Fruit fly (Drosophila melanogaster): ENCODE measurements around the gene vkg.

The vkg gene

DNA sequence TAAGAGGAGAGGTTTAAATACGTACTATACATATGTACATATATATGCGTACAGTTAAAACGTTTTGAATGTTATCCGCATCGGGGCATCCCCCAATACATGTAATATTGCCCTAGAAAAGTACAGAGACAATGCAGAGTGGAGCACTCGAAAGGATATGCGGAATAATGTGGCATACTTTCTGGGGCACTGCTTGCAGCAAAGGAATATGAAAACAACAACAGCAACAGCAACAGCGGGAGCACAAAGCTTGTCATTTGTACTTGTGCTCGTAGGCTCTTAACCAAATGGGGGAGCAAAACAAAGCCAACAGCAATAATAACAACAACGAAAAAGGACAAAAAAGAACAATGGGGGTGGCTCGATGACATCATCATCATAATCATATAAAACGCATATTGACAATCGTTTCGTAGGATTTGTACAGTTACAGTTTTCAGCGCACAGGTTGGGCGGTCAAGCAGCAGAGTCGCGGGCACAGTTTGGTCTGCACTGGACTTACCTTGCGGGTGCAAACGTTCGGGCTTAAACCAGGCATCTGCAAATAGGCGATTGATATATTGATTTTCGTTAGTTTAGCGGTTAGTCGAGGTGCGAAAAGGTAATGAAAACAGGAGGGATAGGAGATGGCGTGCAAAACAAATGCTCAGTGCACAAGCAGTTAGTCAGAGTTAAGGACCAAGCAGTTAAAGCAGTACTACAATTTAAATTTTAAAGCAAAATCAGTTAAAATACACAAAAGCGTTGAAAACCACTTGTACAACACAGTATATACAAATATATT lies 24.1 kb downstream of the vkg start:
- no peak for TF ChIP-seq psq (GFP tag; optimal IDR thresholded peaks at IDR 0.05)
- no peak for TF ChIP-seq dsf (GFP tag; optimal IDR thresholded peaks at IDR 0.05; ENCODE audit: borderline replicate concordance)
- TF ChIP-seq GATAd (GFP tag; optimal IDR thresholded peaks at IDR 0.05), result no peak
- TF ChIP-seq N (GFP tag; optimal IDR thresholded peaks at IDR 0.05), result peak; percentile 55
- no peak for TF ChIP-seq rgr (GFP tag; optimal IDR thresholded peaks at IDR 0.05)
- no peak for TF ChIP-seq Hr83 (GFP tag; optimal IDR thresholded peaks at IDR 0.05; ENCODE audit: poor library complexity, severe bottlenecking)
- TF ChIP-seq Myc (optimal IDR thresholded peaks at IDR 0.05), result peak; percentile 29
- TF ChIP-seq tai (GFP tag; optimal IDR thresholded peaks at IDR 0.05), result no peak
- TF ChIP-seq usp (GFP tag; optimal IDR thresholded peaks at IDR 0.05), result no peak
- no peak for TF ChIP-seq Sp1 (GFP tag; optimal IDR thresholded peaks at IDR 0.05)

DNA sequence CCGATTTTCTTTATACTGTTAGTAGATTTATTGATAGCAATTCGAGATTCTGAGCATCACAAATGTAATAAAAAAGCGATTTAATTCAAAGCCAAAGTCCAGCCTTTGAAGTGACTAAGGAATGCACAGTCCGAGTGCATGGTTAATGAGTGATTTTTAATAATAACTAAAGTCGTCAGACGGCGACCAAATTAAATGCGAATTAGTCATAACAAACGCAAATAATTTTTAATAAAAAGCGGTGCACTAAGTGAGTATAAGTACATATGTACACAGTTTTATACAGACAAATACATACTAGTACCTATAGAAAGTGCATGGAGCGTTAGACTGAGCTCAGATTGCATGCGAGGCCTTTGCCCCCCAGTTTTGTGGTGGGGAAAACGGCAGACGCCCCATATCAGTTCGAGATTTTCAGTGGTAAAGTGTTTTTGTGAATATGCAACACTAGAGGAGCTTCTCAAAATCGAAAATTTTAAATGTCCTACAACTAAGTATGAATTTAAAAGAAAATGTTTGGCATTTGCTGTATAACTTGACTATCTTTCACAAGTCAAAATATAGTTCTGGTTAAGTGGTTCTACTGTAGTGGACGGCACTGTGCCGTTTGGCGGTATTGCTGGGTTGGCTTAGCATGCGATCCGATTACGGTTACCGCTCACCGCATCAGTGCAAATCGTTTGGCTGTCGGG lies 25.1 kb downstream of the vkg start:
- TF ChIP-seq Mio (GFP tag; optimal IDR thresholded peaks at IDR 0.05) (no peak), CrebA (GFP tag; optimal IDR thresholded peaks at IDR 0.05; ENCODE audit: borderline replicate concordance) (no peak), rgr (GFP tag; optimal IDR thresholded peaks at IDR 0.05) (peak; percentile 73), brk (GFP tag; optimal IDR thresholded peaks at IDR 0.05) (no peak), br (GFP tag; optimal IDR thresholded peaks at IDR 0.05) (peak; percentile 62), ey (GFP tag; optimal IDR thresholded peaks at IDR 0.05) (peak; percentile 78), pan (optimal IDR thresholded peaks at IDR 0.05) (no peak), Abd-B (GFP tag; optimal IDR thresholded peaks at IDR 0.05) (no peak), Dif (GFP tag; optimal IDR thresholded peaks at IDR 0.05; ENCODE audit: partially characterized antibody) (no peak), CG32264 (GFP tag; optimal IDR thresholded peaks at IDR 0.05) (peak; percentile 14), Sp1 (GFP tag; optimal IDR thresholded peaks at IDR 0.05) (peak; percentile 46), Hnf4 (GFP tag; optimal IDR thresholded peaks at IDR 0.05) (peak; percentile 61), Jra (GFP tag; optimal IDR thresholded peaks at IDR 0.05) (peak; percentile 17), tai (GFP tag; optimal IDR thresholded peaks at IDR 0.05) (peak; percentile 13), Myc (optimal IDR thresholded peaks at IDR 0.05) (no peak), OdsH (GFP tag; optimal IDR thresholded peaks at IDR 0.05) (peak; percentile 81), CG9705 (GFP tag; optimal IDR thresholded peaks at IDR 0.05) (no peak), psq (GFP tag; optimal IDR thresholded peaks at IDR 0.05) (peak; percentile 39), fru (GFP tag; optimal IDR thresholded peaks at IDR 0.05) (peak; percentile 72), woc (GFP tag; optimal IDR thresholded peaks at IDR 0.05) (peak; percentile 19), h (GFP tag; optimal IDR thresholded peaks at IDR 0.05) (peak; percentile 78), jim (GFP tag; optimal IDR thresholded peaks at IDR 0.05) (no peak), Vsx2 (GFP tag; optimal IDR thresholded peaks at IDR 0.05; ENCODE audit: partially characterized antibody) (no peak), foxo (GFP tag; optimal IDR thresholded peaks at IDR 0.05) (peak in 1 of 2 experiments; percentile 75), N (GFP tag; optimal IDR thresholded peaks at IDR 0.05) (no peak), HLH106 (tag; optimal IDR thresholded peaks at IDR 0.05) (no peak)

DNA sequence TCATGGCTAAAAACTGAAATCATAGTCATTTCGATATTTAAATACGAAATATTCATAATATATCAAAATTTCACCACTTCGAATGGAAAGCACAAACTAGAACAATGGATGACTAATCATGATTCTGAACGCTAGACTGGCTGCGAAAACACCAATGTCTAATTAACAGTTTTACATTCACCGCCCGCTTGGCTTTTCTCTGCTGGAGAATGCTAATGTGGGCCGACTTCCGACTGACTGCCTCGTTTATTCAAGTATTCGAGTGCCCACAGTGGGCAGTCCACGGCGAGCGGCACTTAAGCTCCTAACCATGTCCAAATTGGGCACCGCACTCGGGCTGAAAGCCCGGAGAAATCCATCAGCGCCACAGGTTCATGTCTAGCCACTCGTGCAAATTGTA lies 26.0 kb downstream of the vkg start:
- no peak for TF ChIP-seq Mio (GFP tag; optimal IDR thresholded peaks at IDR 0.05)
- no peak for TF ChIP-seq psq (GFP tag; optimal IDR thresholded peaks at IDR 0.05)
- TF ChIP-seq OdsH (GFP tag; optimal IDR thresholded peaks at IDR 0.05), result no peak
- TF ChIP-seq ey (GFP tag; optimal IDR thresholded peaks at IDR 0.05), result no peak
- no peak for TF ChIP-seq Hnf4 (GFP tag; optimal IDR thresholded peaks at IDR 0.05)

DNA sequence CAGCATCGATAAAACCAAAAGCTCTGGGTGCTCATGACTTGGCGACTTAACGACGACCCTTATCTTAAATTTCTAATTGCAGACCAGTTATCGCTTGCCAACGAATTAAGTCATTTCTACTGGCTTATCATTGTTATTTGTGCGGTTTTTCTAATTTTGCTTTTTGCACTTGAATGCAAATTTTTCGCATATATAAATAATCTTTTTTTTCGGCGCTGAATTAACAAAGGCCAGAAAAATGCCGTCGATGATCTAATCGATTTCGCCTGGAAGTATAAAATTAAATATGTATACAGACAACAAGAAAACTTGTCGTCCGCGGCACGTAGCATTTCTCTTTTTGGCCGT lies 26.4 kb downstream of the vkg start:
- no peak for TF ChIP-seq tai (GFP tag; optimal IDR thresholded peaks at IDR 0.05)
- TF ChIP-seq Mio (GFP tag; optimal IDR thresholded peaks at IDR 0.05), result no peak
- peak in 1 of 2 experiments; percentile 34 for TF ChIP-seq foxo (GFP tag; optimal IDR thresholded peaks at IDR 0.05)
- no peak for TF ChIP-seq ey (GFP tag; optimal IDR thresholded peaks at IDR 0.05)
- TF ChIP-seq GATAd (GFP tag; optimal IDR thresholded peaks at IDR 0.05), result no peak
- TF ChIP-seq woc (GFP tag; optimal IDR thresholded peaks at IDR 0.05), result no peak
- TF ChIP-seq N (GFP tag; optimal IDR thresholded peaks at IDR 0.05), result no peak
- TF ChIP-seq Sp1 (GFP tag; optimal IDR thresholded peaks at IDR 0.05), result no peak
- no peak for TF ChIP-seq dl (GFP tag; optimal IDR thresholded peaks at IDR 0.05; ENCODE audit: insufficient read depth in 1 of 2, partially characterized antibody in 2 of 2)
- TF ChIP-seq sage (GFP tag; optimal IDR thresholded peaks at IDR 0.05), result no peak
- TF ChIP-seq brk (GFP tag; optimal IDR thresholded peaks at IDR 0.05), result peak; percentile 40

Data from whole organism, wandering third instar larva.